Worm (Caenorhabditis elegans) whole organism, L4 larva: ENCODE measurements around the gene sre-18.

ENCODE experiments used
- attf-4 ChIP-seq: sonication (generic microtip); optimal IDR thresholded peaks from 3 replicates; lab custom pipeline; 2017; ENCODE audit warnings: missing biosample characterization, missing genetic modification characterization
- gei-8 ChIP-seq: fragments of 200-800 bp; sonication (Bioruptor generic); optimal IDR thresholded peaks from 2 replicates; lab custom pipeline; 2018; ENCODE audit warnings: mild to moderate bottlenecking, missing genetic modification characterization, missing compliant biosample characterization
- lin-29 ChIP-seq: fragments of 200-800 bp; sonication (Bioruptor generic); IDR thresholded peaks from 2 replicates; pipeline ENCODE4 v1.3.6; 2022; ENCODE audit warnings: missing genetic modification reagents, missing genetic modification characterization, missing compliant biosample characterization
- madf-5 ChIP-seq, 2 experiments: fragments of 200-800 bp; sonication (Bioruptor generic); IDR thresholded peaks; 2 replicates each; pipeline ENCODE4 v1.3.6; 2022; ENCODE audit warnings: missing compliant biosample characterization in 2 of 2, missing genetic modification characterization in 2 of 2
- nhr-48 ChIP-seq: sonication (generic microtip); optimal IDR thresholded peaks from 2 replicates; lab custom pipeline; 2016; ENCODE audit warnings: mild to moderate bottlenecking, missing genetic modification characterization, missing compliant biosample characterization
- nhr-76 ChIP-seq: fragments of 150-350 bp; optimal IDR thresholded peaks from 2 replicates; lab custom pipeline; 2014; ENCODE audit warnings: missing biosample characterization, missing genetic modification characterization
- pha-4 ChIP-seq, 2 experiments: fragments of 150-350 bp in 1 of 2; fragments of 200-800 bp in 1 of 2; sonication (Bioruptor generic) in 1 of 2; IDR thresholded peaks in 1 of 2; optimal IDR thresholded peaks in 1 of 2; 2 replicates each; pipeline versions ENCODE4 v1.3.6 to Lab custom; 2014 to 2022; ENCODE audit warnings: missing genetic modification characterization in 2 of 2, missing genetic modification reagents in 2 of 2, missing biosample characterization in 1 of 2, missing compliant biosample characterization in 1 of 2
- ztf-11 ChIP-seq: fragments of 150-350 bp; optimal IDR thresholded peaks from 2 replicates; lab custom pipeline; 2014; ENCODE audit warnings: missing biosample characterization, missing genetic modification characterization

ce11 chrIV:12218253-12218652, 11.3 kb downstream of the sre-18 start:
- TF ChIP-seq attf-4, result no peak
- TF ChIP-seq madf-5 (GFP tag; IDR thresholded peaks at IDR 0.05; lab: Robert Waterston, UW), result no peak
- TF ChIP-seq ztf-11 (tag; lab: Kevin White, UChicago), result no peak
- TF ChIP-seq lin-29, result no peak
- TF ChIP-seq nhr-48 (tag; lab: Kevin White, UChicago), result no peak
- TF ChIP-seq pha-4 (GFP tag; IDR thresholded peaks at IDR 0.05; lab: Robert Waterston, UW), result no peak
- no peak for TF ChIP-seq pha-4 (tag; optimal IDR thresholded peaks at IDR 0.05; lab: Kevin White, UChicago)
- no peak for TF ChIP-seq nhr-76
- no peak for TF ChIP-seq gei-8
